Fruit fly (Drosophila melanogaster) whole organism: Measurements from ENCODE around the gene CG34138.

Source experiments
- CG8478 ChIP-seq: fragments of >200 bp; optimal IDR thresholded peaks from 2 replicates; lab custom pipeline; 2018; ENCODE audit warnings: inconsistent platforms
- Dll ChIP-seq: fragments of >200 bp; optimal IDR thresholded peaks from 2 replicates; lab custom pipeline; 2017
- psq ChIP-seq: fragments of >200 bp; optimal IDR thresholded peaks from 2 replicates; lab custom pipeline; 2017

DNA sequence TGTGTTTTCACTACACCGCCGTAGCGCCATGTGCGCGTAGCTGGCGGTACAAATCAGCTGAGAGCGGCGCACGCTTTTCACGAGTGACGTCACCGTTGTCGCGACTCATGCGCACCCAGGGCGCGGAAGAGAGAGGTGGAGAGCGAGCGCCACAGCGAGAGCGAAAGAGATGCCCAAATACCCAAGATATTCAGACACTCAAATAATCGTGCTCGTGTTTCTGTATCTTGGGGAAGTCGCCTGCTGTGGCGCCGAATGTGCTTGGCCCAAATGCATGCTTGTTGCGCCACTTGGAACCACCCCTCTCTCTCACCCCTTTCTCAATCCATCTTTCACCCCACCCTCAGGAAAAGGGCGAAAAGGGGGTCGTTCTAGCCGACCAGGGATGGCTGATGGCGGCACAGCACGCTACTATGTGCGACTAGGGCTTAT lies 2.0 kb upstream of the CG34138 start, which contains the start of gene CG6231:
- TF ChIP-seq psq (lab: Kevin White, UChicago) (no peak), Dll (lab: Kevin White, UChicago) (no peak), CG8478 (lab: Kevin White, UChicago) (no peak)
